Fruit fly (Drosophila melanogaster) whole organism, adult: ENCODE measurements around the gene Nepl3.

ENCODE experiments used
- Crg-1 ChIP-seq: fragments of 200-800 bp; sonication (Bioruptor generic); optimal IDR thresholded peaks from 2 replicates; lab custom pipeline; 2016; ENCODE audit warnings: missing biosample characterization, missing genetic modification characterization
- toe ChIP-seq: fragments of 200-800 bp; sonication (Bioruptor generic); optimal IDR thresholded peaks from 2 replicates; lab custom pipeline; 2016; ENCODE audit warnings: missing biosample characterization, missing genetic modification characterization

DNA sequence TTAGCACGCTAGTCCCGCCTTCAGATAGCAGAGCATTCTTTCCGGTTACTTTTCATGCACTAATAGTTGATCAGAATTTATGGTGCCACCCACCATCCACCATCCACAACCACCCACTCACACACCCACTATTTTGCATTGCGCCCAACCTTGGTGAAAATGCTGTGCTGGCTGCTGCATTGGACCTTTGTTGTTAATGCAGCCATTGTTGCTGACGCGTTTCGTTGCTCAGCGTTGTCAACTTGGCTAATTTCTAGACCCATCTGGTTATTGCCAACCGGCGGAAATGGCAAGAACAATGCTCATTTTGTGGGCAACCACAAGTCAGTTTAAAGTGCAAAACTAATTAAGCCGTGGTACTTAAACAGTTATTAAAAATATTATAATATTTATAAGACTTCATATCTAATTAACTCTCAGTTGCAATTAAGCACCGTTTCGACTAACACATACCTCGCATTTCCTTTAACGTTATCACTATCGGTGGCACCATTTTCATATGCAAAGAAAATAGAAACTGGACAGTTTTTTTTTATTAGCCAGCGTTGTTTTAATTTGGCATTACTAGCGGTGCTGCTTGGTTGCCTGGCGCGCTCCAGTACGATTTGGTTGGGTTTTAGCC, 30.7 kb upstream of the Nepl3 start:
- TF ChIP-seq Crg-1 (GFP tag; lab: Kevin White, UChicago) (no peak), toe (GFP tag; lab: Kevin White, UChicago) (no peak)
